Worm (Caenorhabditis elegans) whole organism, early embryonic: ENCODE results near the gene F49E10.4.

ENCODE experiments used
- B0310.2 ChIP-seq: sonication (generic microtip); optimal IDR thresholded peaks from 2 replicates; lab custom pipeline; 2016; ENCODE audit warnings: mild to moderate bottlenecking, missing genetic modification characterization, missing compliant biosample characterization
- F13C5.2 ChIP-seq: sonication (generic microtip); optimal IDR thresholded peaks from 2 replicates; lab custom pipeline; 2017; ENCODE audit warnings: mild to moderate bottlenecking, missing genetic modification characterization, inconsistent platforms, missing compliant biosample characterization
- aly-1 ChIP-seq: sonication (generic microtip); optimal IDR thresholded peaks from 2 replicates; lab custom pipeline; 2016; ENCODE audit warnings: missing genetic modification characterization, missing compliant biosample characterization
- ama-1 ChIP-seq: fragments of 150-350 bp; optimal IDR thresholded peaks from 2 replicates; lab custom pipeline; 2014
- ets-7 ChIP-seq: sonication (generic microtip); optimal IDR thresholded peaks from 2 replicates; lab custom pipeline; 2016; ENCODE audit warnings: missing genotype, missing genetic modification characterization, missing compliant biosample characterization
- hnd-1 ChIP-seq: sonication (generic microtip); optimal IDR thresholded peaks from 2 replicates; lab custom pipeline; 2016; ENCODE audit warnings: missing genetic modification characterization, missing compliant biosample characterization
- pes-1 ChIP-seq: fragments of 200-800 bp; sonication (Bioruptor generic); IDR thresholded peaks from 2 replicates; pipeline ENCODE4 v1.3.6; 2022; ENCODE audit warnings: missing genetic modification reagents, missing genetic modification characterization, missing compliant biosample characterization
- scrt-1 ChIP-seq: fragments of 200-800 bp; sonication (Bioruptor generic); IDR thresholded peaks from 2 replicates; pipeline ENCODE4 v1.3.6; 2022; ENCODE audit warnings: missing genetic modification characterization, missing compliant biosample characterization
- sea-1 ChIP-seq: fragments of 200-800 bp; sonication (Bioruptor generic); conservative IDR thresholded peaks from 2 replicates; pipeline ENCODE4 v1.3.6; 2022; ENCODE audit warnings: missing genetic modification characterization, missing compliant biosample characterization
- tbx-11 ChIP-seq: fragments of 200-800 bp; sonication (Bioruptor generic); IDR thresholded peaks from 2 replicates; pipeline ENCODE4 v1.3.6; 2022; ENCODE audit warnings: missing genetic modification characterization, missing compliant biosample characterization

- TF ChIP-seq sea-1, result no peak
- no peak for TF ChIP-seq ets-7 (tag; lab: Kevin White, UChicago)
- no peak for TF ChIP-seq F13C5.2 (tag; lab: Kevin White, UChicago)
- no peak for TF ChIP-seq ama-1 (lab: Kevin White, UChicago)
- no peak for TF ChIP-seq tbx-11 (GFP tag; lab: Robert Waterston, UW)
- no peak for TF ChIP-seq B0310.2 (tag; lab: Kevin White, UChicago)
- TF ChIP-seq aly-1 (tag; lab: Kevin White, UChicago), result no peak
- TF ChIP-seq scrt-1, result no peak
- no peak for TF ChIP-seq pes-1
- TF ChIP-seq hnd-1 (tag; lab: Kevin White, UChicago), result no peak
These were observed 36.5 kb upstream of the F49E10.4 start for ce11 chrX:5839143-5839542.
